Worm (Caenorhabditis elegans): ENCODE results near the gene F39B3.7.
A peak's percentile ranks its signal among the peaks of the same experiment; 100 is the strongest.

Gene F39B3.7

ce11 chrX:17544349-17544936 is 22.8 kb downstream of the F39B3.7 start:
- peak; percentile 71 for TF ChIP-seq lin-13 (GFP tag; optimal IDR thresholded peaks at IDR 0.05)
- TF ChIP-seq unc-62 (GFP tag; optimal IDR thresholded peaks at IDR 0.05), result no peak
- peak; percentile 70 for TF ChIP-seq gmeb-1 (tag; optimal IDR thresholded peaks at IDR 0.05)
- TF ChIP-seq ZK546.5 (tag; optimal IDR thresholded peaks at IDR 0.05), result no peak
- TF ChIP-seq fos-1 (tag; optimal IDR thresholded peaks at IDR 0.05), result peak; percentile 46
- TF ChIP-seq ceh-16 (tag; optimal IDR thresholded peaks at IDR 0.05), result no peak
- TF ChIP-seq mdl-1 (tag; optimal IDR thresholded peaks at IDR 0.05), result peak in 1 of 2 experiments; percentile 51
- TF ChIP-seq nhr-25 (tag; optimal IDR thresholded peaks at IDR 0.05), result peak; percentile 75
- peak; percentile 43 for TF ChIP-seq Y55F3AM.14 (GFP tag; optimal IDR thresholded peaks at IDR 0.05)
- TF ChIP-seq nhr-6 (tag; optimal IDR thresholded peaks at IDR 0.05), result peak; percentile 82
- peak; percentile 56 for TF ChIP-seq snpc-4 (tag; optimal IDR thresholded peaks at IDR 0.05)
- TF ChIP-seq ztf-11 (tag; optimal IDR thresholded peaks at IDR 0.05), result peak; percentile 6
- no peak for TF ChIP-seq ztf-1 (GFP tag; conservative IDR thresholded peaks at IDR 0.05)
- TF ChIP-seq elt-3 (tag; optimal IDR thresholded peaks at IDR 0.05), result no peak
- peak; percentile 70 for TF ChIP-seq nhr-77 (tag; optimal IDR thresholded peaks at IDR 0.05)
- TF ChIP-seq lin-11 (tag; optimal IDR thresholded peaks at IDR 0.05), result no peak
- TF ChIP-seq lsy-2 (tag; optimal IDR thresholded peaks at IDR 0.05), result peak; percentile 81 to 82
- TF ChIP-seq ama-1 (optimal IDR thresholded peaks at IDR 0.05), result no peak
- no peak for TF ChIP-seq unc-39 (tag; optimal IDR thresholded peaks at IDR 0.05)
- peak; percentile 91 for TF ChIP-seq sma-9 (GFP tag; optimal IDR thresholded peaks at IDR 0.05)
- TF ChIP-seq sma-9 (tag; optimal IDR thresholded peaks at IDR 0.05), result no peak
- TF ChIP-seq C34F6.9 (tag; optimal IDR thresholded peaks at IDR 0.05), result peak; percentile 66
- peak; percentile 37 for TF ChIP-seq ztf-4 (tag; optimal IDR thresholded peaks at IDR 0.05)
- TF ChIP-seq nhr-11 (tag; optimal IDR thresholded peaks at IDR 0.05), result no peak
- no peak for TF ChIP-seq dmd-4 (tag; optimal IDR thresholded peaks at IDR 0.05)
- no peak for TF ChIP-seq alr-1 (tag; optimal IDR thresholded peaks at IDR 0.05)
- peak; percentile 91 for TF ChIP-seq nhr-129 (tag; optimal IDR thresholded peaks at IDR 0.05)
- TF ChIP-seq elt-1 (tag; optimal IDR thresholded peaks at IDR 0.05), result no peak
- no peak for TF ChIP-seq lin-39 (tag; optimal IDR thresholded peaks at IDR 0.05)
- peak; percentile 61 for TF ChIP-seq egl-27 (tag; optimal IDR thresholded peaks at IDR 0.05)
- TF ChIP-seq mab-5 (tag; optimal IDR thresholded peaks at IDR 0.05), result peak; percentile 79
- peak; percentile 89 for TF ChIP-seq F13H6.1 (tag; optimal IDR thresholded peaks at IDR 0.05)
- no peak for TF ChIP-seq peb-1 (tag; optimal IDR thresholded peaks at IDR 0.05)
- peak; percentile 86 for TF ChIP-seq unc-55 (GFP tag; optimal IDR thresholded peaks at IDR 0.05)
- TF ChIP-seq blmp-1 (tag; optimal IDR thresholded peaks at IDR 0.05; ENCODE audit: insufficient read depth), result no peak
- TF ChIP-seq zag-1 (tag; optimal IDR thresholded peaks at IDR 0.05), result peak; percentile 5
- peak; percentile 68 for TF ChIP-seq nhr-10 (tag; optimal IDR thresholded peaks at IDR 0.05)
- peak; percentile 76 for TF ChIP-seq nhr-21 (tag; optimal IDR thresholded peaks at IDR 0.05)
- peak; percentile 90 for TF ChIP-seq sma-3 (GFP tag; optimal IDR thresholded peaks at IDR 0.05)
- no peak for TF ChIP-seq aly-2 (tag; optimal IDR thresholded peaks at IDR 0.05)
- TF ChIP-seq mbf-1 (tag; optimal IDR thresholded peaks at IDR 0.05), result peak; percentile 3
- no peak for TF ChIP-seq sem-4 (tag; optimal IDR thresholded peaks at IDR 0.05)
- TF ChIP-seq ceh-82 (tag; optimal IDR thresholded peaks at IDR 0.05), result peak; percentile 70
- TF ChIP-seq R02D3.7 (tag; optimal IDR thresholded peaks at IDR 0.05), result peak; percentile 22
- no peak for TF ChIP-seq nhr-12 (tag; optimal IDR thresholded peaks at IDR 0.05)
- peak; percentile 9 for TF ChIP-seq skn-1 (tag; optimal IDR thresholded peaks at IDR 0.05)
- TF ChIP-seq crh-2 (tag; optimal IDR thresholded peaks at IDR 0.05), result peak; percentile 84
- TF ChIP-seq nhr-237 (tag; optimal IDR thresholded peaks at IDR 0.05), result peak; percentile 82
- no peak for TF ChIP-seq nhr-23 (tag; optimal IDR thresholded peaks at IDR 0.05)
